Worm (Caenorhabditis elegans): ENCODE data around the gene F42A10.9.

- TF ChIP-seq Y22D7AL.16 (tag; optimal IDR thresholded peaks at IDR 0.05) (no peak), sox-2 (GFP tag; IDR thresholded peaks at IDR 0.05) (no peak), ceh-2 (tag; optimal IDR thresholded peaks at IDR 0.05) (no peak)
Measured at ce11 chrIII:6147903-6148302, 16.5 kb upstream of the F42A10.9 start, which contains the start of gene Y42G9A.2.
